Worm (Caenorhabditis elegans): ENCODE data around the gene vap-1.

Gene vap-1

DNA sequence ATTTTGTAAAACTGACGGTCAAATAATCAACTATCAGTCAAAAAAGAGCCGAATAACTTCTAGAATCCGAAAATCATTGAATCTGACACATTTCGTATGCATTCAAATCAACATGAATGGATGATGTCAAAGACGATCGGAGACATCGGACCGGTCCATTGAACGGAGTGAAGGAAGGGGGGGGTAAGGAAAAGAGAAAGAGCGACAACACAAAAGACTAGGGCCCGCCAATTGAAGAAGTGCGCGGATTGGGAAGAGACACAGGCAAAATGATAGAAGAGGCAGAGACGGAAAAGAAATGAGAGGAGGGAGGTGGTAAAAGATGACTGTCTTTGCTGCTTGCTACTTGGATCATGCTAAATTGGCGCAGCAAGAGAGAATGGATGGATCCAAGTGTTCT is 26.8 kb downstream of the vap-1 start (continued):
- no peak for TF ChIP-seq ceh-8 (GFP tag; optimal IDR thresholded peaks at IDR 0.05)
- no peak for TF ChIP-seq fkh-8 (tag; optimal IDR thresholded peaks at IDR 0.05)
- TF ChIP-seq blmp-1 (tag; optimal IDR thresholded peaks at IDR 0.05) = peak; percentile 55
- TF ChIP-seq zag-1 (tag; optimal IDR thresholded peaks at IDR 0.05) = no peak
- no peak for TF ChIP-seq lin-15B (tag; optimal IDR thresholded peaks at IDR 0.05)
- no peak for TF ChIP-seq nhr-12 (tag; optimal IDR thresholded peaks at IDR 0.05)
- TF ChIP-seq pax-3 (tag; optimal IDR thresholded peaks at IDR 0.05) = no peak
- no peak for TF ChIP-seq F16B12.6 (tag; optimal IDR thresholded peaks at IDR 0.05)
- TF ChIP-seq ama-1 (optimal IDR thresholded peaks at IDR 0.05) = no peak

DNA sequence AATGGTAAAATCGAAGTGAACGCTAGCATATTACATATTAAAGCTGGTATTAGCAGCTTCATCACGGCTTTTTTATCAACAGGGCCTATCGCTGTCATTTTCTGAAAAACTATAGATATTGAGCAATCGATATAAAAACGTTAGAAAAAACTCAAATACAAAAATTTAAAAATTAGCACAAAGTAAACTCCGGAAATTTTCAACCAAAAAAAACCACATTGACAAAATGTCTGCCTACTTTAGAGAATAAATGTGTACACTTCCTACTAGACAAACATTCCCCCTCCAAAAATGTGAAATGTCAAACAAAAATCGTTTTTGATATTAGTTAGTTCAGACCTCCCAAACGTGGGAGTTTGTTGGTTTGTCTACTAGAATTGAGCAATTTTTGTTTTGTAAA is 27.8 kb downstream of the vap-1 start, which contains the start of gene mfsd-10:
mfsd-10 (minus strand) TSS at position 101 of the 400 bp plus-strand sequence.
- TF ChIP-seq grh-1 (GFP tag; IDR thresholded peaks at IDR 0.05) (no peak), hlh-4 (tag; optimal IDR thresholded peaks at IDR 0.05) (no peak), ztf-11 (tag; optimal IDR thresholded peaks at IDR 0.05) (no peak), nhr-237 (tag; optimal IDR thresholded peaks at IDR 0.05) (no peak), unc-98 (GFP tag; IDR thresholded peaks at IDR 0.05) (no peak), pag-3 (tag; optimal IDR thresholded peaks at IDR 0.05; ENCODE audit: borderline replicate concordance, insufficient read depth) (no peak), snpc-4 (tag; optimal IDR thresholded peaks at IDR 0.05) (no peak), pax-3 (tag; optimal IDR thresholded peaks at IDR 0.05) (no peak), dpl-1 (GFP tag; optimal IDR thresholded peaks at IDR 0.05) (no peak), ceh-82 (tag; optimal IDR thresholded peaks at IDR 0.05) (no peak), nhr-77 (tag; optimal IDR thresholded peaks at IDR 0.05) (no peak), nhr-71 (tag; optimal IDR thresholded peaks at IDR 0.05) (no peak), zag-1 (tag; optimal IDR thresholded peaks at IDR 0.05) (no peak), fkh-10 (GFP tag; optimal IDR thresholded peaks at IDR 0.05) (no peak), xbp-1 (tag; optimal IDR thresholded peaks at IDR 0.05) (no peak)

DNA sequence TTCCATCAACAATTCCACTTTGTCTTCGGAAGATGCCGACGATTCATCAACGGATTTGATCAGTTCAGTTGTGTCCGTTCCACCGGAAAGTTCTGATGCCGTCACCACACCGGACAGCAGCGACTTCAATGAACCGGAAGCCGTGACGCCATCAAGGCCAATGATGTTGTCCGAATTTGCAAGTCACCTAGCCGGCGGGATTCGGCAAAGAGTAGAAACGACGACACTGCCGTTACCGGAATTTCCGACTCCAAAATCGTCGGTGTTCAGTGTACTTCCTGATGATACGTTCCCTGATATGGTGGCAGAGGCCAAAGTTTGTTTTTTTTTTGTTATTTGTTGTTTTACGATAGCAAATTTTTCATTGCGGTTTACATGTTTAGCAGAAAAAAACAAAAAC is 32.9 kb downstream of the vap-1 start:
- TF ChIP-seq ceh-90 (tag; optimal IDR thresholded peaks at IDR 0.05) (no peak), dpl-1 (GFP tag; optimal IDR thresholded peaks at IDR 0.05) (no peak), nhr-85 (tag) (peak; percentile 47)

DNA sequence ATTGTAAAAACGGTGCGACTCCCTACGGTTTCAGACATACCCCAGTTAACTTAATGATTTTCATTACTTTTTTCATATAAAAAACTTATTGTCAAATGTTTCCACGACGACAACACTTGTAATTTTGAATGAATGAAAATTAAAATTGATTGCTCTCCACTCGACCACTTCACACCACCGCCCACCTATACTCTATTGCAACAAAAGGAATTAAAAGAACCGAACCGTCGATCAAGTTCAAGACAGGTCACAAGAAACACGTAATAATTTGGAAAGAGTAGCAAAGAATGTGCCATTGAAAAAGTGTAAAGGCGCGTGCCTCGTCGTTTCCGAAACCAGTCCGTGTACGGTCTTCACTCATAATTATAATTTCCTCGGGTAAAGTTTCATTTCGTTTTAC is 33.8 kb downstream of the vap-1 start, which contains the start of gene F10D7.11:
F10D7.11 (plus strand) TSS at position 301 of the 400 bp plus-strand sequence.
- TF ChIP-seq ceh-8 (GFP tag; optimal IDR thresholded peaks at IDR 0.05) (no peak), nhr-85 (tag) (peak; percentile 27), egl-27 (tag; optimal IDR thresholded peaks at IDR 0.05) (no peak), unc-30 (tag; optimal IDR thresholded peaks at IDR 0.05) (no peak), grh-1 (GFP tag; IDR thresholded peaks at IDR 0.05) (0 out of 2 replicates have a peak, but pooled peaks have one; percentile 40), lin-13 (GFP tag; optimal IDR thresholded peaks at IDR 0.05) (no peak), skn-1 (tag; optimal IDR thresholded peaks at IDR 0.05) (no peak), nhr-237 (tag; optimal IDR thresholded peaks at IDR 0.05) (no peak), sup-37 (GFP tag; optimal IDR thresholded peaks at IDR 0.05) (no peak), dpl-1 (GFP tag; optimal IDR thresholded peaks at IDR 0.05) (no peak)

DNA sequence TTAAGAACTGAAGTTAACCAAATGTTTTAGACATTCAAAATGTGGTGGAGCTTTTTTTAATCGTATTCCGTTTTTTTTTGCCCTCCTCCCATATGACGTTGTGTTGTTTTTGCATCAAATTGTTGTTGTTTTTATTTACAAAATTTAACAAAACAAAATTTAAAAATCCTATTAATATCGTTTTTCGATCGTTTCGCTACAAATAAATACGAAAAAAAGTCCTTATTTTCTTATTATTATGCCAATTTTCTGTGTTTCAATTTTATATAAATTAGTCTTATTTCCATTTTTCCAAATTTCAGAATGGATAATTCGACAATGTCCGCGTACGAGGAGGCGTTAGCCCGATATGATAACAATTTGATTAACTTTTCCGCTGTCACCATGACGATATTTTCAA is 36.9 kb downstream of the vap-1 start, which contains the start of gene npr-36:
npr-36 (plus strand) TSS at position 301 of the 400 bp plus-strand sequence.
- TF ChIP-seq mep-1 (tag; optimal IDR thresholded peaks at IDR 0.05) (no peak), swsn-7 (tag; optimal IDR thresholded peaks at IDR 0.05) (no peak), grh-1 (GFP tag; IDR thresholded peaks at IDR 0.05) (no peak)

DNA sequence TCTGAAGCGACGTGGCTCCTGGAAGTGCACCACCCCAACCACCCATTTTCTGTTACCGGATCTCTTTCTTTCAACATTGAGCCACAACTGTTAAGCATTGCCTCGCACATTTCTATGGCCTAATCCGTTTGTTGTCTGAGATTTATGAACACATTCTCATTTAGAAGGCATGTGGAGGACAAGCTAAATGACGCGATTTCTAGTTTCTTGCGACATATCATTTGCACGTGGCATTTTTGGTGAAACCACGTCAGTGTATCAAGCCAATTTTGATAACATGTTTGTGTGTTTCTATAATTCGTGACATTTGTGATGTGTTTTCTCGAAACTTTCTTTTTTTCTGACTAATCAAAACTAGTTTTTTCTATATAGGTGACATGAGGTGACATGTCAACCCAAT is 39.6 kb downstream of the vap-1 start:
- no peak for TF ChIP-seq ceh-82 (tag; optimal IDR thresholded peaks at IDR 0.05)
- no peak for TF ChIP-seq ces-1 (GFP tag; optimal IDR thresholded peaks at IDR 0.05)
- TF ChIP-seq nhr-47 (tag; optimal IDR thresholded peaks at IDR 0.05) = peak; percentile 26
- no peak for TF ChIP-seq efl-1 (optimal IDR thresholded peaks at IDR 0.05)
- TF ChIP-seq efl-1 (GFP tag; optimal IDR thresholded peaks at IDR 0.05 in 1 of 2) = peak in 1 of 2 experiments; percentile 68
- TF ChIP-seq dpl-1 (GFP tag; optimal IDR thresholded peaks at IDR 0.05) = no peak
- TF ChIP-seq zip-4 (GFP tag; optimal IDR thresholded peaks at IDR 0.05) = no peak
- TF ChIP-seq ceh-8 (GFP tag; optimal IDR thresholded peaks at IDR 0.05) = no peak
- TF ChIP-seq elt-2 (tag; optimal IDR thresholded peaks at IDR 0.05) = no peak
- TF ChIP-seq dsc-1 (tag; optimal IDR thresholded peaks at IDR 0.05) = peak; percentile 65
- peak; percentile 54 for TF ChIP-seq pax-3 (tag; optimal IDR thresholded peaks at IDR 0.05)
- TF ChIP-seq egl-27 (tag; optimal IDR thresholded peaks at IDR 0.05) = no peak
- no peak for TF ChIP-seq mab-9 (GFP tag; IDR thresholded peaks at IDR 0.05)
- no peak for TF ChIP-seq Y116A8C.19 (tag; optimal IDR thresholded peaks at IDR 0.05; ENCODE audit: borderline replicate concordance)
- TF ChIP-seq unc-30 (tag; optimal IDR thresholded peaks at IDR 0.05) = no peak
- no peak for TF ChIP-seq C34B4.2 (tag; optimal IDR thresholded peaks at IDR 0.05)
- no peak for TF ChIP-seq xbp-1 (tag; optimal IDR thresholded peaks at IDR 0.05)
- TF ChIP-seq alr-1 (tag; optimal IDR thresholded peaks at IDR 0.05; ENCODE audit: borderline replicate concordance) = no peak
- TF ChIP-seq nhr-12 (tag; optimal IDR thresholded peaks at IDR 0.05) = no peak
- no peak for TF ChIP-seq ceh-90 (tag; optimal IDR thresholded peaks at IDR 0.05)
- TF ChIP-seq nhr-71 (tag; optimal IDR thresholded peaks at IDR 0.05) = peak; percentile 45
